Worm (Caenorhabditis elegans) whole organism, L1 larva: ENCODE measurements around the gene F25B4.4.

ENCODE experiments used
- Y116A8C.19 ChIP-seq: sonication (generic microtip); optimal IDR thresholded peaks from 2 replicates; lab custom pipeline; 2016; ENCODE audit warnings: missing compliant biosample characterization, missing genetic modification characterization, borderline replicate concordance
- alr-1 ChIP-seq: fragments of 200-800 bp; sonication (Bioruptor generic); optimal IDR thresholded peaks from 2 replicates; lab custom pipeline; 2018; ENCODE audit warnings: borderline replicate concordance, mild to moderate bottlenecking, missing genetic modification characterization, missing compliant biosample characterization
- fkh-10 ChIP-seq: sonication (generic microtip); optimal IDR thresholded peaks from 2 replicates; lab custom pipeline; 2017; ENCODE audit warnings: missing biosample characterization, missing genetic modification reagents, missing genetic modification characterization
- jun-1 ChIP-seq: fragments of 150-350 bp; optimal IDR thresholded peaks from 2 replicates; lab custom pipeline; 2014; ENCODE audit warnings: missing biosample characterization, missing genetic modification reagents, missing genetic modification characterization
- lin-15B ChIP-seq: fragments of 150-350 bp; sonication (generic microtip); optimal IDR thresholded peaks from 3 replicates; lab custom pipeline; 2014; ENCODE audit warnings: missing biosample characterization, missing genetic modification characterization
- mep-1 ChIP-seq: fragments of 150-350 bp; optimal IDR thresholded peaks from 2 replicates; lab custom pipeline; 2014; ENCODE audit warnings: missing biosample characterization, missing genetic modification characterization
- nhr-11 ChIP-seq: fragments of 150-350 bp; optimal IDR thresholded peaks from 2 replicates; lab custom pipeline; 2014; ENCODE audit warnings: missing biosample characterization, missing genetic modification characterization
- nhr-19 ChIP-seq: fragments of 200-800 bp; sonication (Bioruptor generic); conservative IDR thresholded peaks from 2 replicates; pipeline ENCODE4 v1.3.6; 2022; ENCODE audit warnings: missing genetic modification characterization, missing compliant biosample characterization
- nhr-28 ChIP-seq: fragments of 150-350 bp; optimal IDR thresholded peaks from 2 replicates; lab custom pipeline; 2014; ENCODE audit warnings: missing biosample characterization, missing genetic modification characterization
- snpc-4 ChIP-seq: fragments of 150-350 bp; optimal IDR thresholded peaks from 2 replicates; lab custom pipeline; 2014; ENCODE audit warnings: missing biosample characterization, missing genetic modification characterization
- unc-130 ChIP-seq: fragments of 150-350 bp; optimal IDR thresholded peaks from 2 replicates; lab custom pipeline; 2017; ENCODE audit warnings: missing biosample characterization, missing genetic modification characterization, inconsistent platforms
- zag-1 ChIP-seq: fragments of 150-350 bp; optimal IDR thresholded peaks from 2 replicates; lab custom pipeline; 2014; ENCODE audit warnings: missing biosample characterization, missing genetic modification characterization

DNA sequence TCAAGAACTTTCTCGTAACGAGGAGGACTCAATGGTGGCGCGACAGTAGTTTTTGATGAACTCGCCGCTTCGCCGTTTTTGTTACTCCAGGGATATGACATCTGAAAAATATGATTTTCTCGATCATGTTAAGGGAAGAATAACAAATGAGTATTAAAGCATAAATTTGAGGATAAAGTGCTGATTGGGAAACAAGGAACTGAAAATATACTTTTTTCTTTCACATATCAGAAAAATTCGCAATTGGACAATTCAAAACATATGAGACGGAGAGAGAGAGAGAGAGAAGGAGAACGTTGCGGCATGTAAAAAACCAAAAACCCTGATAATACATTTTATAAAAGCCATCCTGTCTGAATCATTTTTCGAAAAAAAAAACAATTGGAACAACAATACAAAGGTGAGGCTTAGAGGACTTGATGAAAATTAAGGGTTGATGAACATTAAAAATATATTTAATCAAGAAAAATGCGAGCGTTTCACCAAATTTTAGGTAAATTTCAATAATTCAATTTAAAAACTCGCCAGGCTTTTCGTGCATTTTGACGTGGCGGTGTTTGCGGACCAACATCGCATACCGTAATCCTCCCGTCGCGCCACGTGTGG, 24.0 kb upstream of the F25B4.4 start, which contains the start of the genes mut-14 and C14C11.2:
- TF ChIP-seq mep-1 (tag; lab: Kevin White, UChicago) = no peak
- TF ChIP-seq nhr-19 (GFP tag; lab: Robert Waterston, UW) = no peak
- no peak for TF ChIP-seq lin-15B
- no peak for TF ChIP-seq zag-1
- TF ChIP-seq alr-1 = no peak
- TF ChIP-seq unc-130 = no peak
- no peak for TF ChIP-seq nhr-28 (tag; lab: Kevin White, UChicago)
- TF ChIP-seq jun-1 = no peak
- no peak for TF ChIP-seq fkh-10
- no peak for TF ChIP-seq nhr-11
- no peak for TF ChIP-seq Y116A8C.19 (tag; lab: Kevin White, UChicago)
- TF ChIP-seq snpc-4 (tag; lab: Kevin White, UChicago) = no peak
